Fruit fly (Drosophila melanogaster) whole organism, embryonic: Measurements from ENCODE around the gene dimm.
A peak's percentile ranks its signal among the peaks of the same experiment; 100 is the strongest.

Experiments used
- Ada2b ChIP-seq: fragments of 200-800 bp; sonication (Bioruptor generic); IDR thresholded peaks from 2 replicates; pipeline ENCODE4 v1.3.6; 2022; ENCODE audit warnings: missing biosample characterization, missing genetic modification characterization
- CG10209 ChIP-seq: fragments of 200-800 bp; sonication (Bioruptor generic); optimal IDR thresholded peaks from 3 replicates; lab custom pipeline; 2017; ENCODE audit warnings: missing biosample characterization, mild to moderate bottlenecking, missing genetic modification characterization, missing genetic modification reagents
- CG10979 ChIP-seq: fragments of 200-800 bp; sonication (Bioruptor generic); optimal IDR thresholded peaks from 2 replicates; lab custom pipeline; 2018; ENCODE audit warnings: missing biosample characterization, mild to moderate bottlenecking, missing genetic modification characterization, moderate library complexity
- CG11504 ChIP-seq: fragments of 200-800 bp; sonication (Bioruptor generic); optimal IDR thresholded peaks from 3 replicates; lab custom pipeline; 2019; ENCODE audit warnings: missing biosample characterization, mild to moderate bottlenecking, missing genetic modification characterization, moderate library complexity
- CG11723 ChIP-seq: fragments of 200-800 bp; sonication (Bioruptor generic); optimal IDR thresholded peaks from 2 replicates; lab custom pipeline; 2017; ENCODE audit warnings: missing biosample characterization, mild to moderate bottlenecking, missing genetic modification characterization
- CG12155 ChIP-seq: fragments of 200-800 bp; sonication (Bioruptor generic); optimal IDR thresholded peaks from 3 replicates; lab custom pipeline; 2016; ENCODE audit warnings: missing biosample characterization, missing genetic modification characterization
- CG12391 ChIP-seq: fragments of 200-800 bp; sonication (Bioruptor generic); optimal IDR thresholded peaks from 3 replicates; lab custom pipeline; 2018; ENCODE audit warnings: missing biosample characterization, mild to moderate bottlenecking, missing genetic modification characterization, moderate library complexity
- CG15269 ChIP-seq: fragments of 200-800 bp; sonication (Bioruptor generic); optimal IDR thresholded peaks from 2 replicates; lab custom pipeline; 2018; ENCODE audit warnings: missing biosample characterization, mild to moderate bottlenecking, missing genetic modification characterization, moderate library complexity
- CG17186 ChIP-seq: fragments of 200-800 bp; sonication (Bioruptor generic); optimal IDR thresholded peaks from 3 replicates; lab custom pipeline; 2017; ENCODE audit warnings: missing biosample characterization, missing genetic modification reagents, missing genetic modification characterization
- CG1832 ChIP-seq: fragments of 200-800 bp; sonication (Bioruptor generic); optimal IDR thresholded peaks from 2 replicates; lab custom pipeline; 2017; ENCODE audit warnings: missing biosample characterization, mild to moderate bottlenecking, missing genetic modification characterization, inconsistent platforms
- CG3407 ChIP-seq: fragments of 200-800 bp; sonication (Bioruptor generic); optimal IDR thresholded peaks from 2 replicates; lab custom pipeline; 2018; ENCODE audit warnings: missing biosample characterization, mild to moderate bottlenecking, missing genetic modification characterization
- CG3995 ChIP-seq: fragments of 200-800 bp; sonication (Bioruptor generic); optimal IDR thresholded peaks from 3 replicates; lab custom pipeline; 2016; ENCODE audit warnings: missing biosample characterization, missing genetic modification characterization
- CG7556 ChIP-seq: fragments of 200-800 bp; sonication (Bioruptor generic); optimal IDR thresholded peaks from 2 replicates; lab custom pipeline; 2017; ENCODE audit warnings: missing biosample characterization, mild to moderate bottlenecking, missing genetic modification characterization
- CG8290 ChIP-seq, 3 experiments: fragments of 200-800 bp; sonication (Bioruptor generic); optimal IDR thresholded peaks; 2 replicates each; lab custom pipeline; 2016 to 2019; ENCODE audit warnings: missing biosample characterization in 3 of 3, missing genetic modification characterization in 3 of 3, mild to moderate bottlenecking in 2 of 3, moderate library complexity in 1 of 3
- CG8765 ChIP-seq: fragments of 200-800 bp; sonication (Bioruptor generic); IDR thresholded peaks from 2 replicates; pipeline ENCODE4 v1.3.6; 2022; ENCODE audit warnings: missing biosample characterization, missing genetic modification characterization
- CG8924 ChIP-seq: fragments of 200-800 bp; optimal IDR thresholded peaks from 3 replicates; lab custom pipeline; 2019; ENCODE audit warnings: missing biosample characterization, mild to moderate bottlenecking, missing genetic modification characterization, moderate library complexity
- CHES-1-like ChIP-seq: fragments of 200-800 bp; sonication (Bioruptor generic); optimal IDR thresholded peaks from 2 replicates; lab custom pipeline; 2016; ENCODE audit warnings: missing biosample characterization, missing genetic modification characterization
- CkIIα-i1 ChIP-seq: fragments of 200-800 bp; sonication (Bioruptor generic); IDR thresholded peaks from 2 replicates; pipeline ENCODE4 v1.3.6; 2022; ENCODE audit warnings: missing biosample characterization, missing genetic modification characterization
- Fer1 ChIP-seq: fragments of 200-800 bp; sonication (Bioruptor generic); optimal IDR thresholded peaks from 2 replicates; lab custom pipeline; 2017; ENCODE audit warnings: missing biosample characterization, mild to moderate bottlenecking, missing genetic modification characterization
- Hmr ChIP-seq: fragments of 200-800 bp; sonication (Bioruptor generic); optimal IDR thresholded peaks from 3 replicates; lab custom pipeline; 2017; ENCODE audit warnings: mild to moderate bottlenecking, missing biosample characterization, missing genetic modification reagents, missing genetic modification characterization
- Hr39 ChIP-seq: fragments of >200 bp; optimal IDR thresholded peaks from 2 replicates; lab custom pipeline; 2017
- Med ChIP-seq: fragments of 200-800 bp; sonication (Bioruptor generic); peaks from one replicate; lab custom pipeline; 2016; ENCODE audit warnings: missing biosample characterization, missing genetic modification characterization, mild to moderate bottlenecking, inconsistent platforms, moderate library complexity
- Sin3A ChIP-seq: fragments of >200 bp; optimal IDR thresholded peaks from 2 replicates; lab custom pipeline; 2018
- Sox102F ChIP-seq: fragments of 200-800 bp; sonication (Bioruptor generic); optimal IDR thresholded peaks from 2 replicates; lab custom pipeline; 2018; ENCODE audit warnings: missing biosample characterization, mild to moderate bottlenecking, missing genetic modification characterization, moderate library complexity
- Sry-β ChIP-seq: fragments of 200-800 bp; sonication (Bioruptor generic); optimal IDR thresholded peaks from 2 replicates; lab custom pipeline; 2018; ENCODE audit warnings: missing biosample characterization, mild to moderate bottlenecking, missing genetic modification characterization, moderate library complexity
- Usf ChIP-seq: fragments of 200-800 bp; sonication (Bioruptor generic); optimal IDR thresholded peaks from 2 replicates; lab custom pipeline; 2017; ENCODE audit warnings: missing genotype, missing biosample characterization, missing genetic modification characterization
- Vsx1 ChIP-seq: fragments of 200-800 bp; sonication (Bioruptor generic); optimal IDR thresholded peaks from 2 replicates; lab custom pipeline; 2017; ENCODE audit warnings: missing biosample characterization, mild to moderate bottlenecking, missing genetic modification characterization, missing genetic modification reagents
- ato ChIP-seq: fragments of 200-800 bp; sonication (Bioruptor generic); IDR thresholded peaks from 2 replicates; pipeline ENCODE4 v1.3.6; 2022; ENCODE audit warnings: missing biosample characterization, missing genetic modification characterization; ENCODE audit not compliant: partially characterized antibody
- br ChIP-seq: fragments of >200 bp; optimal IDR thresholded peaks from 2 replicates; lab custom pipeline; 2017
- cad ChIP-seq: fragments of >200 bp; optimal IDR thresholded peaks from 2 replicates; lab custom pipeline; 2017; ENCODE audit warnings: missing biosample characterization, missing genetic modification characterization
- chif ChIP-seq, 2 experiments: fragments of 200-800 bp; sonication (Bioruptor generic); optimal IDR thresholded peaks; 3 replicates each; lab custom pipeline; 2016; ENCODE audit warnings: missing biosample characterization in 2 of 2, missing genetic modification characterization in 2 of 2
- dpn ChIP-seq, 2 experiments: fragments of 200-800 bp; sonication (Bioruptor generic); optimal IDR thresholded peaks; 3 replicates each; lab custom pipeline; 2016; ENCODE audit warnings: missing biosample characterization in 2 of 2, missing genetic modification characterization in 2 of 2
- en ChIP-seq: fragments of 200-800 bp; sonication (Bioruptor generic); optimal IDR thresholded peaks from 2 replicates; lab custom pipeline; 2016; ENCODE audit warnings: missing biosample characterization, missing genetic modification characterization
- esg ChIP-seq: fragments of 200-800 bp; sonication (Bioruptor generic); conservative IDR thresholded peaks from 2 replicates; pipeline ENCODE4 v1.3.6; 2022; ENCODE audit warnings: missing biosample characterization, missing genetic modification characterization
- gsb ChIP-seq: fragments of 200-800 bp; sonication (Bioruptor generic); IDR thresholded peaks from 2 replicates; pipeline ENCODE4 v1.3.6; 2022; ENCODE audit warnings: missing biosample characterization, missing genetic modification characterization
- her ChIP-seq: fragments of 200-800 bp; sonication (Bioruptor generic); optimal IDR thresholded peaks from 2 replicates; lab custom pipeline; 2016; ENCODE audit warnings: missing biosample characterization, missing genetic modification characterization
- jigr1 ChIP-seq: fragments of 200-800 bp; sonication (Bioruptor generic); IDR thresholded peaks from 3 replicates; pipeline ENCODE4 v1.3.6; 2022; ENCODE audit warnings: missing biosample characterization, missing genetic modification characterization
- lov ChIP-seq, 2 experiments: fragments of 200-800 bp in 1 of 2; fragments of >200 bp in 1 of 2; sonication (Bioruptor generic) in 1 of 2; IDR thresholded peaks in 1 of 2; optimal IDR thresholded peaks in 1 of 2; 2 replicates in 1 of 2; 3 replicates in 1 of 2; pipeline versions ENCODE4 v1.3.6 to Lab custom; 2017 to 2022; ENCODE audit warnings: missing biosample characterization in 1 of 2, missing genetic modification characterization in 1 of 2
- nmo ChIP-seq: fragments of 200-800 bp; sonication (Bioruptor generic); optimal IDR thresholded peaks from 2 replicates; lab custom pipeline; 2018; ENCODE audit warnings: missing biosample characterization, mild to moderate bottlenecking, missing genetic modification characterization, moderate library complexity
- pros ChIP-seq: fragments of 200-800 bp; sonication (Bioruptor generic); optimal IDR thresholded peaks from 3 replicates; lab custom pipeline; 2019; ENCODE audit warnings: missing biosample characterization, mild to moderate bottlenecking, missing genetic modification characterization, moderate library complexity
- scrt ChIP-seq: fragments of 200-800 bp; sonication (Bioruptor generic); optimal IDR thresholded peaks from 2 replicates; lab custom pipeline; 2018; ENCODE audit warnings: missing biosample characterization, mild to moderate bottlenecking, missing genetic modification characterization, moderate library complexity
- sens ChIP-seq: fragments of 200-800 bp; sonication (Bioruptor generic); peaks from one replicate; lab custom pipeline; 2016; ENCODE audit warnings: missing biosample characterization, missing genetic modification characterization
- sqz ChIP-seq: fragments of 200-800 bp; sonication (Bioruptor generic); optimal IDR thresholded peaks from 3 replicates; lab custom pipeline; 2018; ENCODE audit warnings: missing biosample characterization, mild to moderate bottlenecking, missing genetic modification characterization
- stwl ChIP-seq: fragments of 200-800 bp; sonication (Bioruptor generic); optimal IDR thresholded peaks from 3 replicates; lab custom pipeline; 2018; ENCODE audit warnings: missing biosample characterization, mild to moderate bottlenecking, missing genetic modification characterization, moderate library complexity
- trem ChIP-seq: fragments of 200-800 bp; optimal IDR thresholded peaks from 3 replicates; lab custom pipeline; 2019; ENCODE audit warnings: missing biosample characterization, mild to moderate bottlenecking, missing genetic modification characterization, moderate library complexity
- vfl ChIP-seq: fragments of 200-800 bp; sonication (Bioruptor generic); optimal IDR thresholded peaks from 2 replicates; lab custom pipeline; 2016; ENCODE audit warnings: missing biosample characterization, missing genetic modification characterization
- vvl ChIP-seq: fragments of 200-800 bp; sonication (Bioruptor generic); IDR thresholded peaks from 2 replicates; pipeline ENCODE4 v1.3.6; 2022; ENCODE audit warnings: missing biosample characterization, missing genetic modification characterization
- zen ChIP-seq: fragments of 200-800 bp; sonication (Bioruptor generic); optimal IDR thresholded peaks from 3 replicates; lab custom pipeline; 2018; ENCODE audit warnings: missing biosample characterization, mild to moderate bottlenecking, missing genetic modification characterization, moderate library complexity
- zf30C ChIP-seq: fragments of 200-800 bp; sonication (Bioruptor generic); optimal IDR thresholded peaks from 3 replicates; lab custom pipeline; 2018; ENCODE audit warnings: missing biosample characterization, mild to moderate bottlenecking, missing genetic modification characterization

Gene dimm

DNA sequence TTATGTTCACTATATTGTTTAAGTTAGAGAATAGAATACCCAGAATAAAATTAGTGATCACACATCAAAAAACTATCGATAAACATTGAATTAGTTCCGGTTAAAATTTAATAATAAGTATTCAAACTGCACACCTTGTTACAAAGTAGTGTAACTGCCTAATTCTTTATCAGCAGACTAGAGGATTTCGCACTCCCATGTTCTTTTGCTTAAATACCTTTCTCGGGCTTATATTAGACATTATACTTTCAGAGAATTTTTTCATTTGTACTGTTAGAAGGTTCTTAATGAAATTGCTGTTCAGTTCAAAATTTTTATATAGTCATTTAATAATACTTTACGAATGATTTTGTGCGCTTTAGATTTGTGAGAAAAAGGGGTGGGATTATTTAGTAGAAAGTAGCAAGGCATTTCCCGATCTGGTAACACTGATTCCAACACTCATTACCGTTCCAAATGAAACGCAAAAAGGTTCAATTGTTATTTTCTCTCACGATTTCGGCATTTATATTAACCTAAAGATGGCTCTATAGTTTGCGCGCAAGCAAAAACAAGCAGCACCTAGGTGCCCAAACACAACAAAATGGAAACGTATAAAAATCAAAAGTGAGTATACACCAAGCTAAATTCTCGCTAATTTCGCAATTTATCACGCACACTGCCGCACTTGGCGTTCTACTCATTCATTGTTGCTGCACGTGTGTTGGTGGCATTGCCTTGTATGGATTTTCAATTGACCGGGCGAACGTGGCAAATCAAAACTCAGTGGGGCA lies 20.9 kb upstream of the dimm start, which contains the start of gene crc (continued):
- TF ChIP-seq CG8290 (GFP tag; optimal IDR thresholded peaks at IDR 0.05; lab: Kevin White, UChicago) (no peak), CG8290 (tag; optimal IDR thresholded peaks at IDR 0.05; lab: Kevin White, UChicago) (peak in 1 of 2 experiments; percentile 21), Usf (GFP tag; lab: Kevin White, UChicago) (no peak), chif (GFP tag; optimal IDR thresholded peaks at IDR 0.05; lab: Kevin White, UChicago) (no peak), sens (GFP tag; lab: Kevin White, UChicago) (peak; percentile 46), CG7556 (peak; percentile 16), jigr1 (GFP tag; lab: Robert Waterston, UW) (no peak), stwl (peak; percentile 31), CG3995 (GFP tag; lab: Kevin White, UChicago) (no peak), vvl (GFP tag; lab: Robert Waterston, UW) (peak; percentile 13; the same call in 1 of the 2 replicates), CG11723 (GFP tag; lab: Kevin White, UChicago) (no peak), scrt (peak; percentile 7), CG12391 (peak; percentile 42), cad (GFP tag; lab: Kevin White, UChicago) (no peak), sqz (GFP tag; lab: Kevin White, UChicago) (no peak), CG10979 (no peak), Med (GFP tag; lab: Kevin White, UChicago) (peak; percentile 79), Fer1 (GFP tag; lab: Kevin White, UChicago) (peak; percentile 44), CG11504 (tag; lab: Kevin White, UChicago) (peak; percentile 36), dpn (GFP tag; optimal IDR thresholded peaks at IDR 0.05; lab: Kevin White, UChicago) (peak in 1 of 2 experiments; percentile 24), pros (GFP tag; lab: Kevin White, UChicago) (peak; percentile 21), Vsx1 (peak; percentile 25), nmo (GFP tag; lab: Kevin White, UChicago) (peak; percentile 38), lov (optimal IDR thresholded peaks at IDR 0.05; lab: Kevin White, UChicago) (no peak), lov (GFP tag; IDR thresholded peaks at IDR 0.05; lab: Robert Waterston, UW) (0 out of 3 replicates have a peak, but pooled peaks have one; percentile 22), esg (GFP tag; lab: Robert Waterston, UW) (0 out of 2 replicates have a peak, but pooled peaks have one; percentile 5), trem (tag; lab: Kevin White, UChicago) (peak; percentile 33), zen (tag; lab: Kevin White, UChicago) (peak; percentile 1), CG15269 (peak; percentile 11), en (no peak), her (GFP tag; lab: Kevin White, UChicago) (peak; percentile 47), CG3407 (no peak), ato (GFP tag; lab: Robert Waterston, UW) (no peak), CG17186 (GFP tag; lab: Kevin White, UChicago) (peak; percentile 29), br (lab: Kevin White, UChicago) (no peak), Sin3A (lab: Kevin White, UChicago) (no peak), gsb (GFP tag; lab: Robert Waterston, UW) (no peak), CG10209 (GFP tag; lab: Kevin White, UChicago) (peak; percentile 24), vfl (GFP tag; lab: Kevin White, UChicago) (no peak), CG1832 (no peak), CHES-1-like (GFP tag; lab: Kevin White, UChicago) (peak; percentile 25), zf30C (GFP tag; lab: Kevin White, UChicago) (no peak), CkIIα-i1 (GFP tag; lab: Robert Waterston, UW) (no peak), Hr39 (lab: Kevin White, UChicago) (no peak), Ada2b (GFP tag; lab: Robert Waterston, UW) (no peak), CG8765 (GFP tag; lab: Robert Waterston, UW) (no peak), CG12155 (GFP tag; lab: Kevin White, UChicago) (peak; percentile 40), Sox102F (GFP tag; lab: Kevin White, UChicago) (peak; percentile 20), Sry-β (no peak), Hmr (GFP tag; lab: Kevin White, UChicago) (no peak), CG8924 (peak; percentile 22)
